Worm (Caenorhabditis elegans) whole organism, midembryonic: Measurements from ENCODE around the gene inx-5.

Experiments used
- T22C8.4 ChIP-seq: fragments of 200-800 bp; sonication (Bioruptor generic); IDR thresholded peaks from 2 replicates; pipeline ENCODE4 v1.3.6; 2022; ENCODE audit warnings: missing genetic modification characterization, missing compliant biosample characterization
- flt-1 ChIP-seq: fragments of 200-800 bp; sonication (Bioruptor generic); IDR thresholded peaks from 2 replicates; pipeline ENCODE4 v1.3.6; 2022; ENCODE audit warnings: missing genetic modification characterization, missing compliant biosample characterization
- klf-2 ChIP-seq: fragments of 200-800 bp; sonication (Bioruptor generic); conservative IDR thresholded peaks from 2 replicates; pipeline ENCODE4 v1.3.6; 2022; ENCODE audit warnings: missing genetic modification reagents, missing genetic modification characterization, missing compliant biosample characterization
- ref-1 ChIP-seq: fragments of 200-800 bp; sonication (Bioruptor generic); conservative IDR thresholded peaks from 2 replicates; pipeline ENCODE4 v1.3.6; 2022; ENCODE audit warnings: missing genetic modification reagents, missing genetic modification characterization, missing compliant biosample characterization

- TF ChIP-seq flt-1 (GFP tag; lab: Robert Waterston, UW) (no peak), klf-2 (GFP tag; lab: Robert Waterston, UW) (no peak), ref-1 (no peak), T22C8.4 (no peak)
Observed at ce11 chrX:8286164-8286563, 16.0 kb downstream of the inx-5 start.
